Fruit fly (Drosophila melanogaster) whole organism, embryonic: ENCODE data around the gene PpV.

Experiments
- Ada2b ChIP-seq: fragments of 200-800 bp; sonication (Bioruptor generic); IDR thresholded peaks from 2 replicates; pipeline ENCODE4 v1.3.6; 2022; ENCODE audit warnings: missing biosample characterization, missing genetic modification characterization
- B-H2 ChIP-seq: fragments of 200-800 bp; sonication (Bioruptor generic); optimal IDR thresholded peaks from 2 replicates; lab custom pipeline; 2018; ENCODE audit warnings: missing biosample characterization, mild to moderate bottlenecking, missing genetic modification characterization
- CG10431 ChIP-seq: fragments of 200-800 bp; sonication (Bioruptor generic); optimal IDR thresholded peaks from 3 replicates; lab custom pipeline; 2018; ENCODE audit warnings: missing biosample characterization, mild to moderate bottlenecking, missing genetic modification characterization
- CG11456 ChIP-seq: fragments of 200-800 bp; sonication (Bioruptor generic); IDR thresholded peaks from 3 replicates; pipeline ENCODE4 v1.3.6; 2022; ENCODE audit warnings: missing biosample characterization, missing genetic modification characterization
- CG12659 ChIP-seq: fragments of 200-800 bp; sonication (Bioruptor generic); optimal IDR thresholded peaks from 3 replicates; lab custom pipeline; 2017; ENCODE audit warnings: mild to moderate bottlenecking, missing biosample characterization, missing genetic modification reagents, missing genetic modification characterization
- CG12744 ChIP-seq: fragments of 200-800 bp; sonication (Bioruptor generic); optimal IDR thresholded peaks from 2 replicates; lab custom pipeline; 2016; ENCODE audit warnings: missing biosample characterization, missing genetic modification characterization
- CG17359 ChIP-seq: fragments of 200-800 bp; sonication (Bioruptor generic); optimal IDR thresholded peaks from 3 replicates; lab custom pipeline; 2018; ENCODE audit warnings: missing biosample characterization, mild to moderate bottlenecking, missing genetic modification characterization, moderate library complexity
- CG17612 ChIP-seq: fragments of 200-800 bp; sonication (Bioruptor generic); IDR thresholded peaks from 2 replicates; pipeline ENCODE4 v1.3.6; 2022; ENCODE audit warnings: missing biosample characterization, missing genetic modification characterization
- CG18011 ChIP-seq: fragments of 200-800 bp; sonication (Bioruptor generic); optimal IDR thresholded peaks from 2 replicates; lab custom pipeline; 2017; ENCODE audit warnings: missing biosample characterization, missing genetic modification characterization, mild to moderate bottlenecking, moderate library complexity, missing genotype
- CG18262 ChIP-seq: fragments of 200-800 bp; optimal IDR thresholded peaks from 3 replicates; lab custom pipeline; 2019; ENCODE audit warnings: missing biosample characterization, mild to moderate bottlenecking, missing genetic modification characterization, moderate library complexity
- CG2875 ChIP-seq: fragments of 200-800 bp; sonication (Bioruptor generic); optimal IDR thresholded peaks from 2 replicates; lab custom pipeline; 2017; ENCODE audit warnings: missing biosample characterization, mild to moderate bottlenecking, missing genetic modification characterization, missing genetic modification reagents
- CG33213 ChIP-seq: fragments of 200-800 bp; sonication (Bioruptor generic); optimal IDR thresholded peaks from 3 replicates; lab custom pipeline; 2016; ENCODE audit warnings: missing biosample characterization, missing genetic modification characterization
- CG4730 ChIP-seq: fragments of 200-800 bp; sonication (Bioruptor generic); IDR thresholded peaks from 2 replicates; pipeline ENCODE4 v1.3.6; 2022; ENCODE audit warnings: missing biosample characterization, missing genetic modification characterization
- CG6791 ChIP-seq: fragments of 200-800 bp; sonication (Bioruptor generic); IDR thresholded peaks from 3 replicates; pipeline ENCODE4 v1.3.6; 2022; ENCODE audit warnings: missing biosample characterization, missing genetic modification characterization; ENCODE audit not compliant: partially characterized antibody
- CG7372 ChIP-seq: fragments of 200-800 bp; sonication (Bioruptor generic); IDR thresholded peaks from 2 replicates; pipeline ENCODE4 v1.3.6; 2022; ENCODE audit warnings: missing biosample characterization, missing genetic modification characterization
- CG7963 ChIP-seq: fragments of 200-800 bp; sonication (Bioruptor generic); IDR thresholded peaks from 3 replicates; pipeline ENCODE4 v1.3.6; 2022; ENCODE audit warnings: missing biosample characterization, missing genetic modification characterization; ENCODE audit not compliant: partially characterized antibody
- CG8281 ChIP-seq: fragments of 200-800 bp; sonication (Bioruptor generic); optimal IDR thresholded peaks from 2 replicates; lab custom pipeline; 2018; ENCODE audit warnings: missing biosample characterization, mild to moderate bottlenecking, missing genetic modification characterization, moderate library complexity
- CG9797 ChIP-seq: fragments of 200-800 bp; sonication (Bioruptor generic); optimal IDR thresholded peaks from 3 replicates; lab custom pipeline; 2018; ENCODE audit warnings: missing biosample characterization, mild to moderate bottlenecking, missing genetic modification characterization
- D ChIP-seq, 2 experiments: fragments of 200-800 bp in 1 of 2; fragments of >200 bp in 1 of 2; sonication (Bioruptor generic) in 1 of 2; optimal IDR thresholded peaks; 2 replicates in 1 of 2; 3 replicates in 1 of 2; lab custom pipeline; 2017; ENCODE audit warnings: mild to moderate bottlenecking in 1 of 2, missing biosample characterization in 1 of 2, missing genetic modification characterization in 1 of 2, missing genetic modification reagents in 1 of 2
- Ets65A ChIP-seq: fragments of 200-800 bp; sonication (Bioruptor generic); peaks from one replicate; lab custom pipeline; 2016; ENCODE audit warnings: missing biosample characterization, missing genetic modification characterization
- Fer3 ChIP-seq: fragments of 200-800 bp; sonication (Bioruptor generic); optimal IDR thresholded peaks from 2 replicates; lab custom pipeline; 2018; ENCODE audit warnings: missing biosample characterization, mild to moderate bottlenecking, missing genetic modification characterization, moderate library complexity
- HLHmδ ChIP-seq: fragments of 200-800 bp; sonication (Bioruptor generic); optimal IDR thresholded peaks from 2 replicates; lab custom pipeline; 2018; ENCODE audit warnings: missing biosample characterization, mild to moderate bottlenecking, missing genetic modification characterization, moderate library complexity
- Hr51 ChIP-seq, 2 experiments: fragments of 200-800 bp; sonication (Bioruptor generic); optimal IDR thresholded peaks; 2 replicates in 1 of 2; 3 replicates in 1 of 2; lab custom pipeline; 2016 to 2018; ENCODE audit warnings: missing biosample characterization in 2 of 2, missing genetic modification characterization in 2 of 2, mild to moderate bottlenecking in 1 of 2, moderate library complexity in 1 of 2
- Hsf ChIP-seq: fragments of 200-800 bp; sonication (Bioruptor generic); optimal IDR thresholded peaks from 3 replicates; lab custom pipeline; 2016; ENCODE audit warnings: missing biosample characterization, missing genetic modification characterization
- PHDP ChIP-seq: fragments of 200-800 bp; sonication (Bioruptor generic); optimal IDR thresholded peaks from 3 replicates; lab custom pipeline; 2018; ENCODE audit warnings: missing biosample characterization, mild to moderate bottlenecking, missing genetic modification characterization, moderate library complexity
- Sry-β ChIP-seq: fragments of 200-800 bp; sonication (Bioruptor generic); optimal IDR thresholded peaks from 2 replicates; lab custom pipeline; 2018; ENCODE audit warnings: missing biosample characterization, mild to moderate bottlenecking, missing genetic modification characterization, moderate library complexity
- Taf1 ChIP-seq: fragments of 200-800 bp; sonication (Bioruptor generic); IDR thresholded peaks from 2 replicates; pipeline ENCODE4 v1.3.6; 2022; ENCODE audit warnings: missing biosample characterization, missing genetic modification characterization
- dmrt99B ChIP-seq: fragments of 200-800 bp; sonication (Bioruptor generic); optimal IDR thresholded peaks from 2 replicates; lab custom pipeline; 2018; ENCODE audit warnings: missing biosample characterization, mild to moderate bottlenecking, missing genetic modification characterization, moderate library complexity
- dpn ChIP-seq, 2 experiments: fragments of 200-800 bp; sonication (Bioruptor generic); optimal IDR thresholded peaks; 3 replicates each; lab custom pipeline; 2016; ENCODE audit warnings: missing biosample characterization in 2 of 2, missing genetic modification characterization in 2 of 2
- dysf ChIP-seq: fragments of 200-800 bp; sonication (Bioruptor generic); IDR thresholded peaks from 3 replicates; pipeline ENCODE4 v1.3.6; 2022; ENCODE audit warnings: missing biosample characterization, missing genetic modification characterization
- gcm ChIP-seq: fragments of 200-800 bp; sonication (Bioruptor generic); optimal IDR thresholded peaks from 2 replicates; lab custom pipeline; 2019; ENCODE audit warnings: missing biosample characterization, mild to moderate bottlenecking, missing genetic modification characterization, moderate library complexity
- gsb-n ChIP-seq: fragments of 200-800 bp; sonication (Bioruptor generic); optimal IDR thresholded peaks from 3 replicates; lab custom pipeline; 2018; ENCODE audit warnings: missing biosample characterization, mild to moderate bottlenecking, missing genetic modification characterization
- h ChIP-seq: fragments of >200 bp; optimal IDR thresholded peaks from 2 replicates; lab custom pipeline; 2017
- kah ChIP-seq: fragments of 200-800 bp; sonication (Bioruptor generic); optimal IDR thresholded peaks from 2 replicates; lab custom pipeline; 2018; ENCODE audit warnings: missing biosample characterization, mild to moderate bottlenecking, missing genetic modification characterization
- kni ChIP-seq: fragments of 200-800 bp; sonication (Bioruptor generic); optimal IDR thresholded peaks from 3 replicates; lab custom pipeline; 2017; ENCODE audit warnings: mild to moderate bottlenecking, missing biosample characterization, missing genetic modification reagents, missing genetic modification characterization
- lab ChIP-seq: fragments of 200-800 bp; sonication (Bioruptor generic); optimal IDR thresholded peaks from 3 replicates; lab custom pipeline; 2017; ENCODE audit warnings: missing biosample characterization, missing genetic modification characterization, mild to moderate bottlenecking, moderate library complexity, missing genetic modification reagents
- nmo ChIP-seq: fragments of 200-800 bp; sonication (Bioruptor generic); optimal IDR thresholded peaks from 2 replicates; lab custom pipeline; 2018; ENCODE audit warnings: missing biosample characterization, mild to moderate bottlenecking, missing genetic modification characterization, moderate library complexity
- nom ChIP-seq: fragments of 200-800 bp; sonication (Bioruptor generic); optimal IDR thresholded peaks from 2 replicates; lab custom pipeline; 2017; ENCODE audit warnings: missing biosample characterization, missing genetic modification characterization, mild to moderate bottlenecking, moderate library complexity, missing genetic modification reagents
- onecut ChIP-seq: fragments of 200-800 bp; sonication (Bioruptor generic); IDR thresholded peaks from 2 replicates; pipeline ENCODE4 v1.3.6; 2022; ENCODE audit warnings: missing biosample characterization, missing genetic modification characterization
- pum ChIP-seq: fragments of 200-800 bp; sonication (Bioruptor generic); optimal IDR thresholded peaks from 2 replicates; lab custom pipeline; 2016; ENCODE audit warnings: missing biosample characterization, missing genetic modification characterization
- ro ChIP-seq: fragments of 200-800 bp; sonication (Bioruptor generic); IDR thresholded peaks from 2 replicates; pipeline ENCODE4 v1.3.6; 2022; ENCODE audit warnings: missing biosample characterization, missing genetic modification characterization
- shn ChIP-seq: fragments of 200-800 bp; sonication (Bioruptor generic); optimal IDR thresholded peaks from 3 replicates; lab custom pipeline; 2016; ENCODE audit warnings: missing biosample characterization, missing genetic modification characterization
- sim ChIP-seq: fragments of 200-800 bp; sonication (Bioruptor generic); IDR thresholded peaks from 2 replicates; pipeline ENCODE4 v1.3.6; 2022; ENCODE audit warnings: missing biosample characterization, missing genetic modification characterization
- sqz ChIP-seq: fragments of 200-800 bp; sonication (Bioruptor generic); optimal IDR thresholded peaks from 3 replicates; lab custom pipeline; 2018; ENCODE audit warnings: missing biosample characterization, mild to moderate bottlenecking, missing genetic modification characterization
- tll ChIP-seq, 2 experiments: fragments of 200-800 bp in 1 of 2; fragments of >200 bp in 1 of 2; sonication (Bioruptor generic) in 1 of 2; optimal IDR thresholded peaks; 2 replicates each; lab custom pipeline; 2017 to 2019; ENCODE audit warnings: missing biosample characterization in 2 of 2, missing genetic modification characterization in 2 of 2, mild to moderate bottlenecking in 1 of 2, moderate library complexity in 1 of 2
- twi ChIP-seq: fragments of 200-800 bp; optimal IDR thresholded peaks from 2 replicates; lab custom pipeline; 2019; ENCODE audit warnings: missing biosample characterization, mild to moderate bottlenecking, missing genetic modification characterization, moderate library complexity
- tx ChIP-seq: fragments of 200-800 bp; sonication (Bioruptor generic); optimal IDR thresholded peaks from 2 replicates; lab custom pipeline; 2016; ENCODE audit warnings: missing biosample characterization, missing genetic modification characterization
- wor ChIP-seq: fragments of 200-800 bp; sonication (Bioruptor generic); IDR thresholded peaks from 2 replicates; pipeline ENCODE4 v1.3.6; 2022; ENCODE audit warnings: missing biosample characterization, missing genetic modification characterization

PpV gene

dm6 chrX:6330369-6330949, 42.3 kb downstream of the PpV start, which contains the start of gene CG42240 (continued):
- TF ChIP-seq shn = peak; percentile 48
- TF ChIP-seq CG4730 (GFP tag; lab: Robert Waterston, UW) = peak; percentile 67
- TF ChIP-seq CG33213 (GFP tag; lab: Kevin White, UChicago) = peak; percentile 37
- TF ChIP-seq CG17359 (tag; lab: Kevin White, UChicago) = peak; percentile 88
- TF ChIP-seq PHDP (tag; lab: Kevin White, UChicago) = peak; percentile 91
- peak; percentile 57 for TF ChIP-seq B-H2 (GFP tag; lab: Kevin White, UChicago)
- peak; percentile 85 for TF ChIP-seq gsb-n
- TF ChIP-seq CG6791 (GFP tag; lab: Robert Waterston, UW) = no peak
- TF ChIP-seq nmo (GFP tag; lab: Kevin White, UChicago) = peak; percentile 96
- peak; percentile 63 to 95 for TF ChIP-seq Hr51 (GFP tag; optimal IDR thresholded peaks at IDR 0.05; lab: Kevin White, UChicago)
- TF ChIP-seq sqz (GFP tag; lab: Kevin White, UChicago) = peak; percentile 87
- TF ChIP-seq dpn (GFP tag; optimal IDR thresholded peaks at IDR 0.05; lab: Kevin White, UChicago) = peak; percentile 75 to 89
- peak; percentile 81 for TF ChIP-seq kah
- TF ChIP-seq Ets65A = peak; percentile 92
- peak; percentile 74 for TF ChIP-seq CG18011 (GFP tag; lab: Kevin White, UChicago)
- peak; percentile 77 for TF ChIP-seq kni (GFP tag; lab: Kevin White, UChicago)
- peak; percentile 19; the same call in 1 of the 2 replicates for TF ChIP-seq Taf1 (GFP tag; lab: Robert Waterston, UW)
- TF ChIP-seq CG11456 = 0 out of 3 replicates have a peak, but pooled peaks have one; percentile 58
- peak; percentile 87 for TF ChIP-seq Hsf (GFP tag; lab: Kevin White, UChicago)
- TF ChIP-seq CG7963 = no peak
- TF ChIP-seq h = no peak
- TF ChIP-seq CG8281 (tag; lab: Kevin White, UChicago) = peak; percentile 76
- TF ChIP-seq CG17612 = no peak
- peak; percentile 66 for TF ChIP-seq CG10431 (GFP tag; lab: Kevin White, UChicago)
- TF ChIP-seq CG2875 (GFP tag; lab: Kevin White, UChicago) = peak; percentile 92
- peak; percentile 83 for TF ChIP-seq twi (tag; lab: Kevin White, UChicago)
- peak; percentile 91 for TF ChIP-seq gcm (GFP tag; lab: Kevin White, UChicago)
- TF ChIP-seq wor (GFP tag; lab: Robert Waterston, UW) = peak; percentile 80
- TF ChIP-seq D (optimal IDR thresholded peaks at IDR 0.05; lab: Kevin White, UChicago) = no peak
- TF ChIP-seq D (GFP tag; optimal IDR thresholded peaks at IDR 0.05; lab: Kevin White, UChicago) = peak; percentile 94
- TF ChIP-seq CG12659 (GFP tag; lab: Kevin White, UChicago) = peak; percentile 96
- peak; percentile 89 for TF ChIP-seq lab (GFP tag; lab: Kevin White, UChicago)
- peak; percentile 96 for TF ChIP-seq dmrt99B (tag; lab: Kevin White, UChicago)
- peak; percentile 79 for TF ChIP-seq Fer3 (tag; lab: Kevin White, UChicago)
- TF ChIP-seq CG7372 (GFP tag; lab: Robert Waterston, UW) = peak; percentile 81
- peak; percentile 56 for TF ChIP-seq tx (GFP tag; lab: Kevin White, UChicago)
- peak; percentile 40 for TF ChIP-seq Sry-β (GFP tag; lab: Kevin White, UChicago)
- peak in 1 of 2 experiments; percentile 14 for TF ChIP-seq tll (GFP tag; optimal IDR thresholded peaks at IDR 0.05; lab: Kevin White, UChicago)
- peak; percentile 97 for TF ChIP-seq CG18262
- TF ChIP-seq CG12744 = no peak
- TF ChIP-seq sim = no peak
- TF ChIP-seq CG9797 (GFP tag; lab: Kevin White, UChicago) = peak; percentile 24
- TF ChIP-seq onecut (GFP tag; lab: Robert Waterston, UW) = peak; percentile 72
- TF ChIP-seq Ada2b (GFP tag; lab: Robert Waterston, UW) = peak; percentile 76
- peak; percentile 93 for TF ChIP-seq dysf
- peak; percentile 86 for TF ChIP-seq pum (GFP tag; lab: Kevin White, UChicago)
- no peak for TF ChIP-seq ro (GFP tag; lab: Robert Waterston, UW)
- TF ChIP-seq HLHmδ (GFP tag; lab: Kevin White, UChicago) = no peak
- TF ChIP-seq nom = peak; percentile 83
